Worm (Caenorhabditis elegans) whole organism, young adult: Measurements from ENCODE around the gene adah-1.

Experiments
- B0336.3 ChIP-seq: fragments of 200-800 bp; sonication (Bioruptor generic); IDR thresholded peaks from 2 replicates; pipeline ENCODE4 v1.3.6; 2022; ENCODE audit warnings: missing genetic modification characterization, missing compliant biosample characterization
- F22D6.2 ChIP-seq: sonication (generic microtip); optimal IDR thresholded peaks from 2 replicates; lab custom pipeline; 2016; ENCODE audit warnings: mild to moderate bottlenecking, missing genetic modification characterization, missing compliant biosample characterization
- F33H1.4 ChIP-seq: fragments of 200-800 bp; sonication (Bioruptor generic); IDR thresholded peaks from 2 replicates; pipeline ENCODE4 v1.3.6; 2022; ENCODE audit warnings: missing genetic modification reagents, missing genetic modification characterization, missing compliant biosample characterization
- F37B4.10 ChIP-seq: fragments of 200-800 bp; sonication (Bioruptor generic); IDR thresholded peaks from 2 replicates; pipeline ENCODE4 v1.3.6; 2022; ENCODE audit warnings: missing genetic modification characterization, missing compliant biosample characterization
- F57A8.1 ChIP-seq: fragments of 200-800 bp; sonication (Bioruptor generic); optimal IDR thresholded peaks from 2 replicates; lab custom pipeline; 2018; ENCODE audit warnings: mild to moderate bottlenecking, missing genetic modification characterization, moderate library complexity, missing compliant biosample characterization
- K11D2.4 ChIP-seq: fragments of 200-800 bp; sonication (Bioruptor generic); IDR thresholded peaks from 2 replicates; pipeline ENCODE4 v1.3.6; 2022; ENCODE audit warnings: missing genetic modification reagents, missing genetic modification characterization, missing compliant biosample characterization
- K12H6.12 ChIP-seq: fragments of 200-800 bp; sonication (Bioruptor generic); optimal IDR thresholded peaks from 2 replicates; lab custom pipeline; 2018; ENCODE audit warnings: mild to moderate bottlenecking, missing genetic modification characterization, missing compliant biosample characterization
- Y53F4B.3 ChIP-seq: fragments of 200-800 bp; sonication (Bioruptor generic); IDR thresholded peaks from 2 replicates; pipeline ENCODE4 v1.3.6; 2022; ENCODE audit warnings: missing genetic modification reagents, missing genetic modification characterization, missing compliant biosample characterization
- Y53G8AR.9 ChIP-seq: fragments of 200-800 bp; sonication (Bioruptor generic); conservative IDR thresholded peaks from 2 replicates; pipeline ENCODE4 v1.3.6; 2022; ENCODE audit warnings: missing genetic modification reagents, missing genetic modification characterization, missing compliant biosample characterization
- akir-1 ChIP-seq: fragments of 200-800 bp; sonication (Bioruptor generic); optimal IDR thresholded peaks from 2 replicates; lab custom pipeline; 2018; ENCODE audit warnings: mild to moderate bottlenecking, missing genetic modification characterization, moderate library complexity, missing compliant biosample characterization
- aptf-2 ChIP-seq: fragments of 200-800 bp; sonication (Bioruptor generic); conservative IDR thresholded peaks from 2 replicates; pipeline ENCODE4 v1.3.6; 2022; ENCODE audit warnings: missing genetic modification reagents, missing genetic modification characterization, missing compliant biosample characterization
- cebp-1 ChIP-seq, 2 experiments: fragments of 200-800 bp in 1 of 2; sonication (Bioruptor generic) in 1 of 2; sonication (generic microtip) in 1 of 2; IDR thresholded peaks in 1 of 2; optimal IDR thresholded peaks in 1 of 2; 2 replicates each; pipeline versions ENCODE4 v1.3.6 to Lab custom; 2017 to 2022; ENCODE audit warnings: missing compliant biosample characterization in 2 of 2, missing genetic modification characterization in 2 of 2, mild to moderate bottlenecking in 1 of 2, missing genetic modification reagents in 1 of 2, moderate library complexity in 1 of 2
- cebp-2 ChIP-seq: fragments of 200-800 bp; sonication (Bioruptor generic); IDR thresholded peaks from 2 replicates; pipeline ENCODE4 v1.3.6; 2022; ENCODE audit warnings: missing genetic modification characterization, missing compliant biosample characterization
- ceh-100 ChIP-seq: fragments of 200-800 bp; sonication (Bioruptor generic); IDR thresholded peaks from 2 replicates; pipeline ENCODE4 v1.3.6; 2022; ENCODE audit warnings: missing genetic modification reagents, missing genetic modification characterization, missing compliant biosample characterization
- ceh-91 ChIP-seq: fragments of 200-800 bp; sonication (Bioruptor generic); IDR thresholded peaks from 2 replicates; pipeline ENCODE4 v1.3.6; 2022; ENCODE audit warnings: missing genetic modification reagents, missing genetic modification characterization, missing compliant biosample characterization
- dpff-1 ChIP-seq: sonication (generic microtip); optimal IDR thresholded peaks from 2 replicates; lab custom pipeline; 2017; ENCODE audit warnings: mild to moderate bottlenecking, missing genetic modification characterization, missing compliant biosample characterization
- egl-18 ChIP-seq: fragments of 200-800 bp; sonication (Bioruptor generic); IDR thresholded peaks from 2 replicates; pipeline ENCODE4 v1.3.6; 2022; ENCODE audit warnings: missing genetic modification reagents, missing genetic modification characterization, missing compliant biosample characterization
- ekl-4 ChIP-seq: fragments of 200-800 bp; sonication (Bioruptor generic); IDR thresholded peaks from 2 replicates; pipeline ENCODE4 v1.3.6; 2022; ENCODE audit warnings: missing genetic modification reagents, missing genetic modification characterization, missing compliant biosample characterization
- gei-17 ChIP-seq: fragments of 200-800 bp; sonication (Bioruptor generic); optimal IDR thresholded peaks from 2 replicates; lab custom pipeline; 2018; ENCODE audit warnings: mild to moderate bottlenecking, missing genetic modification characterization, missing compliant biosample characterization
- hmg-1.2 ChIP-seq: fragments of 200-800 bp; sonication (Bioruptor generic); IDR thresholded peaks from 2 replicates; pipeline ENCODE4 v1.3.6; 2022; ENCODE audit warnings: missing genetic modification reagents, missing genetic modification characterization, missing compliant biosample characterization
- hmg-20 ChIP-seq: fragments of 200-800 bp; sonication (Bioruptor generic); IDR thresholded peaks from 2 replicates; pipeline ENCODE4 v1.3.6; 2022; ENCODE audit warnings: missing genetic modification reagents, missing genetic modification characterization, missing compliant biosample characterization
- lin-35 ChIP-seq, 3 experiments: fragments of 150-350 bp in 2 of 3; sonication (generic microtip) in 1 of 3; optimal IDR thresholded peaks; 2 replicates each; lab custom pipeline; 2014 to 2018; ENCODE audit warnings: missing biosample characterization in 3 of 3, missing genetic modification characterization in 3 of 3, missing genetic modification reagents in 3 of 3
- lin-40 ChIP-seq: sonication (generic microtip); optimal IDR thresholded peaks from 2 replicates; lab custom pipeline; 2016; ENCODE audit warnings: missing genetic modification characterization, mild to moderate bottlenecking, missing compliant biosample characterization, missing genotype, missing genetic modification reagents
- lsl-1 ChIP-seq: fragments of 200-800 bp; sonication (Bioruptor generic); optimal IDR thresholded peaks from 2 replicates; lab custom pipeline; 2018; ENCODE audit warnings: mild to moderate bottlenecking, missing genetic modification characterization, moderate library complexity, missing compliant biosample characterization
- madf-10 ChIP-seq: sonication (generic microtip); optimal IDR thresholded peaks from 2 replicates; lab custom pipeline; 2016; ENCODE audit warnings: mild to moderate bottlenecking, missing genetic modification characterization, missing compliant biosample characterization
- madf-3 ChIP-seq: fragments of 200-800 bp; sonication (Bioruptor generic); IDR thresholded peaks from 2 replicates; pipeline ENCODE4 v1.3.6; 2022; ENCODE audit warnings: missing genetic modification reagents, missing genetic modification characterization, missing compliant biosample characterization
- madf-6 ChIP-seq: fragments of 200-800 bp; sonication (Bioruptor generic); IDR thresholded peaks from 2 replicates; pipeline ENCODE4 v1.3.6; 2022; ENCODE audit warnings: missing genetic modification reagents, missing genetic modification characterization, missing compliant biosample characterization
- mcd-1 ChIP-seq: fragments of 200-800 bp; sonication (Bioruptor generic); IDR thresholded peaks from 2 replicates; pipeline ENCODE4 v1.3.6; 2022; ENCODE audit warnings: missing genetic modification reagents, missing genetic modification characterization, missing compliant biosample characterization
- mel-28 ChIP-seq: sonication (generic microtip); optimal IDR thresholded peaks from 2 replicates; lab custom pipeline; 2016; ENCODE audit warnings: borderline replicate concordance, mild to moderate bottlenecking, missing genetic modification characterization, missing compliant biosample characterization
- mes-4 ChIP-seq: sonication (generic microtip); optimal IDR thresholded peaks from 2 replicates; lab custom pipeline; 2016; ENCODE audit warnings: missing genotype, missing genetic modification characterization, missing compliant biosample characterization
- pbrm-1 ChIP-seq: fragments of 200-800 bp; sonication (Bioruptor generic); IDR thresholded peaks from 2 replicates; pipeline ENCODE4 v1.3.6; 2022; ENCODE audit warnings: missing genetic modification reagents, missing genetic modification characterization, missing compliant biosample characterization
- pha-4 ChIP-seq: fragments of 150-350 bp; sonication (generic microtip); optimal IDR thresholded peaks from 2 replicates; lab custom pipeline; 2014; ENCODE audit warnings: missing biosample characterization, missing genetic modification reagents, missing genetic modification characterization
- rcor-1 ChIP-seq: fragments of 200-800 bp; sonication (Bioruptor generic); IDR thresholded peaks from 2 replicates; pipeline ENCODE4 v1.3.6; 2022; ENCODE audit warnings: missing genetic modification reagents, missing genetic modification characterization, missing compliant biosample characterization
- repo-1 ChIP-seq: sonication (generic microtip); optimal IDR thresholded peaks from 2 replicates; lab custom pipeline; 2017; ENCODE audit warnings: mild to moderate bottlenecking, missing genetic modification characterization, missing compliant biosample characterization
- snpc-1.3 ChIP-seq: sonication (generic microtip); optimal IDR thresholded peaks from 2 replicates; lab custom pipeline; 2017; ENCODE audit warnings: missing genetic modification characterization, mild to moderate bottlenecking, missing compliant biosample characterization, antibody characterized with exemption, moderate library complexity, missing genotype, missing genetic modification reagents; ENCODE audit not compliant: insufficient read depth
- sptf-2 ChIP-seq: fragments of 200-800 bp; sonication (Bioruptor generic); optimal IDR thresholded peaks from 2 replicates; lab custom pipeline; 2018; ENCODE audit warnings: mild to moderate bottlenecking, missing genetic modification characterization, missing compliant biosample characterization
- tbx-9 ChIP-seq: sonication (generic microtip); optimal IDR thresholded peaks from 2 replicates; lab custom pipeline; 2016; ENCODE audit warnings: borderline replicate concordance, missing genetic modification characterization, inconsistent platforms, missing compliant biosample characterization
- unc-130 ChIP-seq: sonication (generic microtip); optimal IDR thresholded peaks from 2 replicates; lab custom pipeline; 2016; ENCODE audit warnings: missing genetic modification reagents, missing genetic modification characterization, missing compliant biosample characterization
- xnd-1 ChIP-seq: sonication (generic microtip); optimal IDR thresholded peaks from 2 replicates; lab custom pipeline; 2016; ENCODE audit warnings: missing genotype, missing genetic modification reagents, missing genetic modification characterization, missing compliant biosample characterization
- zim-3 ChIP-seq: sonication (generic microtip); optimal IDR thresholded peaks from 2 replicates; lab custom pipeline; 2017; ENCODE audit warnings: mild to moderate bottlenecking, missing genetic modification characterization, moderate library complexity, missing compliant biosample characterization
- ztf-22 ChIP-seq: fragments of 200-800 bp; sonication (Bioruptor generic); optimal IDR thresholded peaks from 2 replicates; lab custom pipeline; 2018; ENCODE audit warnings: mild to moderate bottlenecking, missing genetic modification characterization, moderate library complexity, missing compliant biosample characterization
- ztf-6 ChIP-seq: fragments of 200-800 bp; sonication (Bioruptor generic); IDR thresholded peaks from 2 replicates; pipeline ENCODE4 v1.3.6; 2022; ENCODE audit warnings: missing genetic modification reagents, missing genetic modification characterization, missing compliant biosample characterization

adah-1 gene

DNA sequence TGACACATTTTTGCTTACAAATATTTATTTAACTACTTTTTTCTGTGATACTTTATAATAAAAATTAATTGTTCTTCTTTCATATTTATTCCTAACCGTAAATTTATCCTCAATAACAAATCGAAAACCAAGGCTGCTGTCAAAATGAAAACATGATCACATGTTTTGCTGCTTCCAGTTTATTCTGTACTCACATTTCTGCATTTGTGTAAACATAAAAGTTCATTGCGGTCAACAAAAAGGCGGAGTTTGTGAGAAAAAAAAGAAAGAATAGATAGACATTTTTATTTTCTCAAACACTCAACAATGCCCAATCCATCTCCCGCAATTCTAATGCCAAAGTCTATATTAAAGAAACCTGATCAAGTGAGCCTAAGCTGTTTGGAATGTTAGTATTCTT, 11.8 kb downstream of the adah-1 start, which contains the start of gene C06G3.3 (continued):
- TF ChIP-seq rcor-1 (GFP tag; lab: Robert Waterston, UW) (no peak), madf-10 (tag; lab: Kevin White, UChicago) (no peak), F57A8.1 (no peak), xnd-1 (tag; lab: Kevin White, UChicago) (no peak)

DNA sequence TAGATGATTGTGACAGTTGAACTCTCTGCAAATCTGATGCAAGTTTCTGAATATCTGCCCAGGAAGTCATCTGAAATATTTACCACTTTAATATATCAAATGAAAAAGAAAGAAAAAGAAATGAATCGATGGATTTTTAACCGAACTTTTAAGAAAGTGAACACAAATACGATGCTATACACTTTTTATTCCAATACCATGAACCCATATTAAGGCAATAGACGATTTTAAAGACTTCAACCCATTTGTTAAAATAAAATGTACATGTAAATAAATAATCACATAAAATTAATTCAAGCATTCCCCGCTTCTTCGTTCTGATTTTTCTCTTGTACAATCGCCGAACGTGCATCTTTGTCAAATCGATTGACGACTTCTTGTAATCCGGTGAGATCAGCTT, 12.8 kb downstream of the adah-1 start, which contains the start of gene ufl-1:
Gene ufl-1 (minus strand): TSS at position 70 of the 400 bp plus-strand sequence.
- no peak for TF ChIP-seq lin-40 (tag; lab: Kevin White, UChicago)
- TF ChIP-seq F37B4.10 = no peak

DNA sequence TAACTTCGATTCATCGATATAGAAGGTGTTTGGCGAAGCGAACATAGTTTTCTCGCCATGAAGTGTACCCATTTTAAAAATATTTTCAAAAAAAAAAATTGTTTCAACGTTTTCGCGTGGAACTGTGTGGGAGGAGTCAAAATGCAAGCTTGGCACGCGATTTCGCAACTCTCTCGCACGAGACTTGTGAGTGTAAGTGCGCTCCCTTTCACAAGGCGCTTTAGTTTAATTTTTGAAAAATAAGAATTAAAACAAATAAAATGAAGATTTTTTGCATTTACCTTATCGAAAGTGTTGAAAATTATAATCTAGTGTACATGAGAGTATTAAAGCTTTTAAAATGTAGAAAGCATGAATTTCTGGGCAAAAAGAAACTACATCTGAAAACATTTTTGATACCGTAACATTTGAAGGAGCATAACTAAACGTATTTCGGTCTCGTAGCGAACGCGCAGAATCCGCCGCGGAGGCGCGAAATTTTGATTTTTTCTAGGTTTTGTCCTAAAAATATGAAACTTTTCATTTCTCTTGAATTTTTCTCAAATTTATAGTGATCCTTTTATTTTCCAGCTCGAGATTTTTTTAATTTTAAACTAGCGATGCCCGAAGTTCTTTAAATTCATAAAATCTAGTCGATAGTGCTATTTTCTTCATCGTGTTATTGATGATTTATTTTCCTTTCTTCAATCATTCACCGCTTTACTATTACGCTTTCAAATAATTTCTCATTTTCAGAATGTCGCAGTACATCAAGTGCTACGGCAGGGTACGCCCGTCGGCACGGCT, 15.7 kb downstream of the adah-1 start, which contains the start of the genes cogc-2 and klp-18:
Gene cogc-2 (minus strand): TSS at position 105 of the 786 bp plus-strand sequence.
Gene klp-18 (plus strand): TSS at position 736 of the 786 bp plus-strand sequence.
- TF ChIP-seq cebp-1 (GFP tag; IDR thresholded peaks at IDR 0.05; lab: Robert Waterston, UW) (peak; percentile 91), cebp-1 (tag; optimal IDR thresholded peaks at IDR 0.05; lab: Kevin White, UChicago) (peak; percentile 98), xnd-1 (tag; lab: Kevin White, UChicago) (peak; percentile 100), mel-28 (tag; lab: Kevin White, UChicago) (no peak), zim-3 (tag; lab: Kevin White, UChicago) (no peak), aptf-2 (GFP tag; lab: Robert Waterston, UW) (no peak), akir-1 (GFP tag; lab: Kevin White, UChicago) (no peak), pha-4 (tag; lab: Kevin White, UChicago) (peak; percentile 67), madf-6 (peak; percentile 100), K11D2.4 (GFP tag; lab: Robert Waterston, UW) (peak; percentile 49; the same call in 1 of the 2 replicates), ztf-6 (GFP tag; lab: Robert Waterston, UW) (no peak), hmg-1.2 (peak; percentile 52), dpff-1 (no peak), ztf-22 (GFP tag; lab: Kevin White, UChicago) (no peak), sptf-2 (GFP tag; lab: Kevin White, UChicago) (no peak), lsl-1 (GFP tag; lab: Kevin White, UChicago) (peak; percentile 99), F33H1.4 (GFP tag; lab: Robert Waterston, UW) (peak; percentile 99), lin-35 (GFP tag; optimal IDR thresholded peaks at IDR 0.05; lab: Kevin White, UChicago) (peak in 2 of 3 experiments; percentile 71 to 84), ekl-4 (peak; percentile 88), egl-18 (GFP tag; lab: Robert Waterston, UW) (no peak), Y53F4B.3 (peak; percentile 78), F22D6.2 (no peak), ceh-91 (GFP tag; lab: Robert Waterston, UW) (peak; percentile 99), Y53G8AR.9 (GFP tag; lab: Robert Waterston, UW) (peak; percentile 47; the same call in 1 of the 2 replicates), snpc-1.3 (tag; lab: Kevin White, UChicago) (peak; percentile 45), pbrm-1 (GFP tag; lab: Robert Waterston, UW) (peak; percentile 58; the same call in 1 of the 2 replicates), ceh-100 (GFP tag; lab: Robert Waterston, UW) (peak; percentile 62), unc-130 (peak; percentile 85), madf-10 (tag; lab: Kevin White, UChicago) (peak; percentile 29), cebp-2 (GFP tag; lab: Robert Waterston, UW) (no peak), hmg-20 (GFP tag; lab: Robert Waterston, UW) (peak; percentile 26; the same call in 1 of the 2 replicates), B0336.3 (peak; percentile 88), gei-17 (GFP tag; lab: Kevin White, UChicago) (no peak), mes-4 (tag; lab: Kevin White, UChicago) (no peak), repo-1 (tag; lab: Kevin White, UChicago) (peak; percentile 69), mcd-1 (GFP tag; lab: Robert Waterston, UW) (peak; percentile 93), madf-3 (peak; percentile 94), tbx-9 (tag; lab: Kevin White, UChicago) (no peak), rcor-1 (GFP tag; lab: Robert Waterston, UW) (peak; percentile 73; the same call in 1 of the 2 replicates), K12H6.12 (tag; lab: Kevin White, UChicago) (peak; percentile 20)
